Worm (Caenorhabditis elegans): ENCODE measurements around the gene ints-9.

The ints-9 gene

DNA sequence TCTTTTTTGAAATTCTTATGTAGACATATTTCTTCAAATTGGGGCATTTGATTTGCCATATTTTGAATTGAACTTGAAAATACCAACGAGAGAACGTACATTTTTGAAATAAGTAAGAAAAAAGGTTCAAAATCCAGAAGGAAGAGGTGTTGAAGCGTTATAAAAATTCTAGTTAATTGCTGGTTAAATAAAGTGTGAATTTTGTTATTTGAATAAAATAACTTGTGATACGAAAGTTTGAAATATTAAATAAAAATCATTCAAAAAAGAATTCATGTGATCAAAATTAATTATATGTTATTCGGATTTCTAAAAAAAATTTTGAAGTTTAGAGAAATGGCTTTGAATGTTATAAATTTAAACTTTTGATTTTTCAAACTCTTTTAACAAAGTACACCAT, 24.5 kb downstream of the ints-9 start, which contains the start of gene C50E3.9:
C50E3.9 (minus strand) TSS at position 101 of the 400 bp plus-strand sequence.
- no peak for TF ChIP-seq mdt-29 (GFP tag; IDR thresholded peaks at IDR 0.05)

DNA sequence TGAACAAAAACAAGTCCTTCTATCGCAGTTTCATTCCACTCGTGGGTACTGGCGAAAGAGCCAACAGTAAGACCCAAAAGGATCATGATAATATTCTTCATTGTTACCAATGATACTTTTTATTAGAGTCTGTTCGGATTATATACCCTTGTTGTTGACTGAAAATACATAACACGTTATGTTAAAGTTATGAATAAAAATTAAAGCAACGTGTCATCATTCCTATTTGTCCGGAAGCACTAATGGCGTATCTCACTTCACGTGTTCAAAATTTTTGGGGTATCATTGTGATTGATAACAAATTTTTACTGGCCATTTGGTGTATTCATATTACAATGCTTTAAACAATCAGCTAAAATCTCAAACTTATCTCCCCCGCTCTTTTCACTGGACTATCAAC, 25.8 kb downstream of the ints-9 start, which contains the start of gene scl-26:
scl-26 (minus strand) TSS at position 101 of the 400 bp plus-strand sequence.
- TF ChIP-seq sdz-12 (GFP tag; optimal IDR thresholded peaks at IDR 0.05) (no peak), dve-1 (tag; optimal IDR thresholded peaks at IDR 0.05; ENCODE audit: insufficient read depth) (no peak), spr-3 (GFP tag; optimal IDR thresholded peaks at IDR 0.05) (no peak), gei-8 (GFP tag; optimal IDR thresholded peaks at IDR 0.05) (no peak), dpl-1 (GFP tag; optimal IDR thresholded peaks at IDR 0.05) (no peak), ceh-20 (GFP tag; IDR thresholded peaks at IDR 0.05) (no peak), Y75B8A.6 (GFP tag; IDR thresholded peaks at IDR 0.05) (no peak), zip-11 (GFP tag; IDR thresholded peaks at IDR 0.05) (no peak), mdt-29 (GFP tag; IDR thresholded peaks at IDR 0.05) (no peak), daf-16 (GFP tag; optimal IDR thresholded peaks at IDR 0.05) (no peak), daf-16 (tag; optimal IDR thresholded peaks at IDR 0.05) (no peak), daf-12 (tag; optimal IDR thresholded peaks at IDR 0.05) (no peak), cey-2 (tag; optimal IDR thresholded peaks at IDR 0.05; ENCODE audit: borderline replicate concordance, insufficient read depth) (no peak), unc-62 (GFP tag; optimal IDR thresholded peaks at IDR 0.05 in 1 of 2) (no peak), unc-62 (tag; optimal IDR thresholded peaks at IDR 0.05) (no peak), snpc-1.2 (GFP tag; IDR thresholded peaks at IDR 0.05) (no peak), ZK337.2 (GFP tag; IDR thresholded peaks at IDR 0.05) (no peak), mdl-1 (tag; optimal IDR thresholded peaks at IDR 0.05) (no peak), duxl-1 (tag; optimal IDR thresholded peaks at IDR 0.05; ENCODE audit: poor library complexity) (no peak), hlh-30 (tag; optimal IDR thresholded peaks at IDR 0.05; ENCODE audit: insufficient read depth) (no peak), lin-38 (GFP tag; IDR thresholded peaks at IDR 0.05) (no peak), tag-97 (GFP tag; IDR thresholded peaks at IDR 0.05) (no peak)

DNA sequence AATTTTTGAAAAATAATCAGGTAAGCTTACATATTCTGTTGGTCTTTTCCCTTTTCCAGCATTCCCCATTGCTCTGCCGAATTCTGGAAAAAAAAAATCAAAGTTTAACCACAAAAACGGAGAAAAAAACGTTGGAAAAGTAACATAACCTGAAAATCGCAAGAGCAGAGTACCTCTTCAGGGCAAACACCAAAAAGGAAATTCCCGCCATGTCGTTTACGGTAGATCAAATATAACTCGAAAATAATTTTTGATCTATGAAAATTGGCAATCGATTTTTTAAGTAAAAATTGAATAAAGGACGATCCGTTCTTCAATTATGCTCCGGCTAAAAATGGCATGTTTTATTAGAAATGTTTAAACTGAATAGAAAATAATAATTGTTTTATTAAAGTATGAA, 27.8 kb downstream of the ints-9 start, which contains the start of gene C50E3.11:
C50E3.11 (minus strand) TSS at position 83 of the 400 bp plus-strand sequence.
- TF ChIP-seq nhr-237 (tag; optimal IDR thresholded peaks at IDR 0.05) (no peak), R02D3.7 (tag; optimal IDR thresholded peaks at IDR 0.05) (no peak), ZK337.2 (GFP tag; IDR thresholded peaks at IDR 0.05) (no peak), nhr-77 (tag; optimal IDR thresholded peaks at IDR 0.05) (no peak), zag-1 (tag; optimal IDR thresholded peaks at IDR 0.05) (no peak), lin-39 (tag; optimal IDR thresholded peaks at IDR 0.05) (no peak), mxl-3 (GFP tag; optimal IDR thresholded peaks at IDR 0.05) (no peak), fkh-10 (GFP tag; optimal IDR thresholded peaks at IDR 0.05) (no peak), F10B5.3 (tag; optimal IDR thresholded peaks at IDR 0.05) (no peak), mdt-29 (GFP tag; IDR thresholded peaks at IDR 0.05) (no peak)

DNA sequence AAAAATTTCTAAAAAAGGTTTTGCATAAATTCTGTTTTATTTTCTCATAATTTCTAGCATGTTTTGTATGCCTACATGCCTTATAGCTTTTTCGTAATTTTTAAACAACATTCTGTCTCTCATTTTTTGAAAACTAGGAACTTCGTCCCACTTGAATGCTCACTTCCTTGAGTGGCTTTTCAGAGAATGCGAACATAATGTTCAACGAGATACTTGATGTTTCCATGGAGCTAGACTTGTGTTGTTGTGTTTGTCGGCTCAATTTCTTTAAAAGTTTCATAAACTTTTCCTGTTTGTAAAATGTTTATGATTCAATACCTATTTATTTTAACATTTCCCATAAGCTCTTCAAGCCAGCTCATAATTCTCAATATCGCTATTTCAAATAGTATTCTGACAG, 29.3 kb downstream of the ints-9 start, which contains the start of gene clec-213:
clec-213 (plus strand) TSS at position 301 of the 400 bp plus-strand sequence.
- TF ChIP-seq daf-16 (GFP tag; optimal IDR thresholded peaks at IDR 0.05) (no peak), daf-16 (tag; optimal IDR thresholded peaks at IDR 0.05) (no peak), Y5F2A.4 (GFP tag; optimal IDR thresholded peaks at IDR 0.05) (no peak), Y48G9A.11 (GFP tag; IDR thresholded peaks at IDR 0.05) (no peak), zip-11 (GFP tag; IDR thresholded peaks at IDR 0.05) (no peak), ZK546.5 (tag; optimal IDR thresholded peaks at IDR 0.05) (no peak), egl-27 (tag; optimal IDR thresholded peaks at IDR 0.05) (no peak), madf-5 (GFP tag; IDR thresholded peaks at IDR 0.05) (no peak), unc-39 (tag; optimal IDR thresholded peaks at IDR 0.05) (no peak), Y75B8A.6 (GFP tag; IDR thresholded peaks at IDR 0.05) (no peak), nhr-42 (GFP tag; IDR thresholded peaks at IDR 0.05) (no peak), lin-13 (GFP tag; optimal IDR thresholded peaks at IDR 0.05) (no peak), vab-7 (GFP tag; IDR thresholded peaks at IDR 0.05) (no peak), saeg-2 (GFP tag; IDR thresholded peaks at IDR 0.05) (no peak), F44E2.7 (GFP tag; IDR thresholded peaks at IDR 0.05) (no peak)

All from whole organism, L4 larva.